Worm (Caenorhabditis elegans) whole organism, L4 larva: ENCODE data around the gene H03E18.1.

ENCODE experiments used
- T20F7.1 ChIP-seq: fragments of 200-800 bp; sonication (Bioruptor generic); optimal IDR thresholded peaks from 2 replicates; lab custom pipeline; 2018; ENCODE audit warnings: mild to moderate bottlenecking, missing genetic modification characterization, missing compliant biosample characterization
- Y5F2A.4 ChIP-seq: fragments of 200-800 bp; sonication (Bioruptor generic); optimal IDR thresholded peaks from 2 replicates; lab custom pipeline; 2018; ENCODE audit warnings: mild to moderate bottlenecking, missing genetic modification characterization, missing compliant biosample characterization
- Y75B8A.6 ChIP-seq: fragments of 200-800 bp; sonication (Bioruptor generic); IDR thresholded peaks from 2 replicates; pipeline ENCODE4 v1.3.6; 2022; ENCODE audit warnings: missing genetic modification reagents, missing genetic modification characterization, missing compliant biosample characterization
- ZK337.2 ChIP-seq: fragments of 200-800 bp; sonication (Bioruptor generic); IDR thresholded peaks from 2 replicates; pipeline ENCODE4 v1.3.6; 2022; ENCODE audit warnings: missing genetic modification reagents, missing genetic modification characterization, missing compliant biosample characterization
- aha-1 ChIP-seq: fragments of 150-350 bp; peaks from one replicate; lab custom pipeline; 2014; ENCODE audit warnings: missing biosample characterization, missing genetic modification characterization
- aly-2 ChIP-seq: sonication (generic microtip); optimal IDR thresholded peaks from 2 replicates; lab custom pipeline; 2018; ENCODE audit warnings: missing biosample characterization, missing genetic modification characterization
- cey-2 ChIP-seq: sonication (generic microtip); optimal IDR thresholded peaks from 3 replicates; lab custom pipeline; 2017; ENCODE audit warnings: missing genetic modification characterization, mild to moderate bottlenecking, missing compliant biosample characterization, antibody characterized with exemption, borderline replicate concordance; ENCODE audit not compliant: insufficient read depth
- daf-16 ChIP-seq, 3 experiments: sonication (generic microtip); optimal IDR thresholded peaks; 2 replicates each; lab custom pipeline; 2016 to 2017; ENCODE audit warnings: missing genetic modification characterization in 3 of 3, missing genetic modification reagents in 3 of 3, mild to moderate bottlenecking in 2 of 3, missing compliant biosample characterization in 2 of 3, missing biosample characterization in 1 of 3, moderate library complexity in 1 of 3
- daf-19 ChIP-seq: fragments of 200-800 bp; sonication (Bioruptor generic); conservative IDR thresholded peaks from 2 replicates; pipeline ENCODE4 v1.3.6; 2022; ENCODE audit warnings: missing genetic modification characterization, missing compliant biosample characterization
- daf-8 ChIP-seq: fragments of 200-800 bp; sonication (Bioruptor generic); IDR thresholded peaks from 2 replicates; pipeline ENCODE4 v1.3.6; 2022; ENCODE audit warnings: missing genetic modification characterization, missing compliant biosample characterization
- dmd-6 ChIP-seq: fragments of 200-800 bp; sonication (Bioruptor generic); IDR thresholded peaks from 2 replicates; pipeline ENCODE4 v1.3.6; 2022; ENCODE audit warnings: missing genetic modification reagents, missing genetic modification characterization, missing compliant biosample characterization
- dve-1 ChIP-seq: sonication (generic microtip); optimal IDR thresholded peaks from 2 replicates; lab custom pipeline; 2017; ENCODE audit warnings: antibody characterized with exemption, mild to moderate bottlenecking, missing genetic modification characterization, missing compliant biosample characterization; ENCODE audit not compliant: insufficient read depth
- egl-43 ChIP-seq: fragments of 200-800 bp; sonication (Bioruptor generic); IDR thresholded peaks from 2 replicates; pipeline ENCODE4 v1.3.6; 2022; ENCODE audit warnings: missing genetic modification reagents, missing genetic modification characterization, missing compliant biosample characterization
- fos-1 ChIP-seq: fragments of 150-350 bp; optimal IDR thresholded peaks from 2 replicates; lab custom pipeline; 2014; ENCODE audit warnings: missing biosample characterization, missing genetic modification characterization
- hif-1 ChIP-seq, 2 experiments: sonication (generic microtip); optimal IDR thresholded peaks; 2 replicates each; lab custom pipeline; 2016 to 2017; ENCODE audit warnings: missing compliant biosample characterization in 2 of 2, missing genetic modification characterization in 2 of 2, missing genetic modification reagents in 2 of 2, missing genotype in 2 of 2, mild to moderate bottlenecking in 1 of 2
- hlh-11 ChIP-seq: fragments of 200-800 bp; sonication (Bioruptor generic); optimal IDR thresholded peaks from 2 replicates; lab custom pipeline; 2018; ENCODE audit warnings: mild to moderate bottlenecking, missing genetic modification characterization, missing compliant biosample characterization
- hlh-30 ChIP-seq: sonication (generic microtip); optimal IDR thresholded peaks from 2 replicates; lab custom pipeline; 2017; ENCODE audit warnings: antibody characterized with exemption, mild to moderate bottlenecking, missing genetic modification characterization, missing compliant biosample characterization; ENCODE audit not compliant: insufficient read depth
- lin-1 ChIP-seq: fragments of 200-800 bp; sonication (Bioruptor generic); IDR thresholded peaks from 2 replicates; pipeline ENCODE4 v1.3.6; 2022; ENCODE audit warnings: missing genetic modification reagents, missing genetic modification characterization, missing compliant biosample characterization
- lin-39 ChIP-seq: fragments of 150-350 bp; optimal IDR thresholded peaks from 2 replicates; lab custom pipeline; 2014; ENCODE audit warnings: missing biosample characterization, missing genetic modification reagents, missing genetic modification characterization
- lsy-2 ChIP-seq, 2 experiments: fragments of 150-350 bp in 1 of 2; sonication (generic microtip) in 1 of 2; optimal IDR thresholded peaks; 2 replicates each; lab custom pipeline; 2014 to 2017; ENCODE audit warnings: missing biosample characterization in 2 of 2, missing genetic modification characterization in 2 of 2
- mdl-1 ChIP-seq, 2 experiments: fragments of 150-350 bp in 1 of 2; sonication (generic microtip) in 1 of 2; optimal IDR thresholded peaks; 2 replicates each; lab custom pipeline; 2014 to 2017; ENCODE audit warnings: missing biosample characterization in 2 of 2, missing genetic modification characterization in 2 of 2
- mdt-29 ChIP-seq: fragments of 200-800 bp; sonication (Bioruptor generic); IDR thresholded peaks from 2 replicates; pipeline ENCODE4 v1.3.6; 2022; ENCODE audit warnings: missing genetic modification reagents, missing genetic modification characterization, missing compliant biosample characterization
- mep-1 ChIP-seq: fragments of 150-350 bp; sonication (generic microtip); optimal IDR thresholded peaks from 3 replicates; lab custom pipeline; 2014; ENCODE audit warnings: missing biosample characterization, missing genetic modification characterization
- nhr-102 ChIP-seq: sonication (generic microtip); optimal IDR thresholded peaks from 2 replicates; lab custom pipeline; 2016; ENCODE audit warnings: mild to moderate bottlenecking, missing genetic modification characterization, moderate library complexity, missing compliant biosample characterization
- nhr-11 ChIP-seq: fragments of 150-350 bp; optimal IDR thresholded peaks from 2 replicates; lab custom pipeline; 2014; ENCODE audit warnings: missing biosample characterization, missing genetic modification characterization
- nhr-28 ChIP-seq: fragments of 150-350 bp; optimal IDR thresholded peaks from 2 replicates; lab custom pipeline; 2014; ENCODE audit warnings: missing biosample characterization, missing genetic modification characterization
- nhr-41 ChIP-seq: fragments of 200-800 bp; sonication (Bioruptor generic); IDR thresholded peaks from 2 replicates; pipeline ENCODE4 v1.3.6; 2022; ENCODE audit warnings: missing genetic modification reagents, missing genetic modification characterization, missing compliant biosample characterization
- nhr-48 ChIP-seq: sonication (generic microtip); optimal IDR thresholded peaks from 2 replicates; lab custom pipeline; 2016; ENCODE audit warnings: mild to moderate bottlenecking, missing genetic modification characterization, missing compliant biosample characterization
- nhr-6 ChIP-seq: fragments of 150-350 bp; optimal IDR thresholded peaks from 2 replicates; lab custom pipeline; 2014; ENCODE audit warnings: missing biosample characterization, missing genetic modification characterization
- nhr-77 ChIP-seq: fragments of 150-350 bp; optimal IDR thresholded peaks from 2 replicates; lab custom pipeline; 2014; ENCODE audit warnings: missing biosample characterization, missing genetic modification characterization
- pha-4 ChIP-seq, 2 experiments: fragments of 150-350 bp in 1 of 2; fragments of 200-800 bp in 1 of 2; sonication (Bioruptor generic) in 1 of 2; IDR thresholded peaks in 1 of 2; optimal IDR thresholded peaks in 1 of 2; 2 replicates each; pipeline versions ENCODE4 v1.3.6 to Lab custom; 2014 to 2022; ENCODE audit warnings: missing genetic modification characterization in 2 of 2, missing genetic modification reagents in 2 of 2, missing biosample characterization in 1 of 2, missing compliant biosample characterization in 1 of 2
- php-3 ChIP-seq: fragments of 200-800 bp; sonication (Bioruptor generic); IDR thresholded peaks from 2 replicates; pipeline ENCODE4 v1.3.6; 2022; ENCODE audit warnings: missing genetic modification reagents, missing genetic modification characterization, missing compliant biosample characterization
- pqm-1 ChIP-seq: sonication (generic microtip); optimal IDR thresholded peaks from 2 replicates; lab custom pipeline; 2017; ENCODE audit warnings: missing biosample characterization, missing genetic modification characterization
- saeg-2 ChIP-seq: fragments of 200-800 bp; sonication (Bioruptor generic); IDR thresholded peaks from 2 replicates; pipeline ENCODE4 v1.3.6; 2022; ENCODE audit warnings: missing genetic modification reagents, missing genetic modification characterization, missing compliant biosample characterization
- tra-1 ChIP-seq: fragments of 200-800 bp; sonication (Bioruptor generic); IDR thresholded peaks from 2 replicates; pipeline ENCODE4 v1.3.6; 2022; ENCODE audit warnings: missing genetic modification reagents, missing genetic modification characterization, missing compliant biosample characterization
- unc-130 ChIP-seq: sonication (generic microtip); optimal IDR thresholded peaks from 2 replicates; lab custom pipeline; 2016; ENCODE audit warnings: missing genetic modification reagents, missing genetic modification characterization, missing compliant biosample characterization
- unc-62 ChIP-seq, 3 experiments: fragments of 150-350 bp in 1 of 3; sonication (generic microtip); optimal IDR thresholded peaks in 2 of 3; peaks in 1 of 3; 1 replicate in 1 of 3; 2 replicates in 2 of 3; lab custom pipeline; 2014 to 2017; ENCODE audit warnings: missing biosample characterization in 3 of 3, missing genetic modification characterization in 3 of 3, missing genetic modification reagents in 3 of 3, missing genotype in 1 of 3
- vab-7 ChIP-seq: fragments of 200-800 bp; sonication (Bioruptor generic); IDR thresholded peaks from 2 replicates; pipeline ENCODE4 v1.3.6; 2022; ENCODE audit warnings: missing genetic modification reagents, missing genetic modification characterization, missing compliant biosample characterization
- ztf-11 ChIP-seq: fragments of 150-350 bp; optimal IDR thresholded peaks from 2 replicates; lab custom pipeline; 2014; ENCODE audit warnings: missing biosample characterization, missing genetic modification characterization
- ztf-7 ChIP-seq: fragments of 150-350 bp; optimal IDR thresholded peaks from 2 replicates; lab custom pipeline; 2014; ENCODE audit warnings: missing biosample characterization, missing genetic modification characterization

Gene H03E18.1

DNA sequence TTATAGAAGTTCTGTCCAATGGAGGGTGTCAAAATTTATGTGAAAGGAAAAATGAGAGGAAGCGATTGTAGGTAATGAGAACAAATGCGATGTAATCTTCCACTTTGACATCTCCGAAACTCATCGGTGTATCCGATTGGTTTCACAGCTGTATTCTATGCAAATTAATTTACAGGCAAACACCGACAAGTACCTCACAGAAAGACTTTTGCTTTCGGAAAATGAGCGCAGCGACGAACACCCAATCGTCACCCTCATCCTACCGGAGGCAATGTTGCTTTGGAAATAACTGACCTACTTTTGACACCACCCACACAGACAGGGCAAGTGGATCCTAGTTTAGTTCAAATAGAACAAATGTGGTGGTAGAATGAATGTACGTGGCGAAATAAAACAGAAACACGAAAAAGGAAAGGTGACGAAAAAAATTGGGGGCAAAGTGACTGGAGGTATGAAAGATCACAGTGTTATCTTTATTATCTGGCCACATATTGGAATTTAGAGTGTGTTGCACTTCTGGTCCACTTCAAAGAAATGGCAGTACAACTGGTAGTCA, 43.7 kb upstream of the H03E18.1 start:
- TF ChIP-seq Y5F2A.4 (GFP tag; lab: Kevin White, UChicago) = no peak
- no peak for TF ChIP-seq saeg-2
- TF ChIP-seq nhr-41 = no peak
- peak; percentile 94 for TF ChIP-seq aha-1 (tag; lab: Kevin White, UChicago)
- no peak for TF ChIP-seq vab-7
- no peak for TF ChIP-seq tra-1 (GFP tag; lab: Robert Waterston, UW)
- no peak for TF ChIP-seq ZK337.2 (GFP tag; lab: Robert Waterston, UW)
- TF ChIP-seq mdl-1 (tag; optimal IDR thresholded peaks at IDR 0.05; lab: Kevin White, UChicago) = no peak
- peak in 1 of 2 experiments; percentile 57 for TF ChIP-seq unc-62 (GFP tag; optimal IDR thresholded peaks at IDR 0.05 in 1 of 2; lab: Kevin White, UChicago)
- no peak for TF ChIP-seq unc-62 (tag; optimal IDR thresholded peaks at IDR 0.05; lab: Kevin White, UChicago)
- no peak for TF ChIP-seq unc-130 (GFP tag; lab: Kevin White, UChicago)

DNA sequence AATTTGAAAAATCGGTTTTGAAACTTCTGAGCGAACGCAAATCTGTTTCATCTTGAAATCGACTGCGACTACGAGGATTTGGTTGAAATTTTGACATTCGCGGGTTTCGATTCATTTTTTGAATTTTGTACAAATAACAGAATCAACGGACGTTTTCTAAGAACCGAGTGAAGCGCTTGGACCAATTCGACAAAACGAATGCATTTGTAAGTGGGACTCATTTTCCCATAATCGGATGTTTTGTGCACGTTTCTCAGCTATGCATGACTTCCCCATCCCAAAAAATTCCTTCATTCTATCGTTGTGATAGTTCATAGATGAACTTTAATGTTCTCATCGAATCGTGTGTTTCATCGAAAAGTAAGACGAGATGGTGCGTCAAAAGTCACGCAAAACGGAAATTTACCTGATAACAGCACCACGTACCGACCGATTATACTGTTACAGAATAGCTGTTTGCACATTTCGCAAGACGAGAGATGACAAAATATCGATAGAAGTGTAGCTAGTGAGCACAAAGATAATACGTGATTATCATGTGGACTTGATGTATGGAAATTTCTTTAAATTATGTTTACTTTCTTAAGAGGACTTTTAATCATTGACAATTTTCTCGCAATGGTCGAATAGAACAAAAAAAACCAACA, 37.4 kb upstream of the H03E18.1 start, which contains the start of gene mec-10:
TSS of gene mec-10 (minus strand) at position 189 of the 647 bp plus-strand sequence.
- TF ChIP-seq aha-1 (tag; lab: Kevin White, UChicago) (peak; percentile 96), nhr-48 (peak; percentile 14), nhr-102 (peak; percentile 34), php-3 (peak; percentile 50; the same call in 1 of the 2 replicates), dmd-6 (GFP tag; lab: Robert Waterston, UW) (peak; percentile 81), hlh-11 (tag; lab: Kevin White, UChicago) (peak; percentile 67), vab-7 (no peak), nhr-28 (tag; lab: Kevin White, UChicago) (peak; percentile 68), nhr-11 (tag; lab: Kevin White, UChicago) (no peak), unc-62 (GFP tag; optimal IDR thresholded peaks at IDR 0.05 in 1 of 2; lab: Kevin White, UChicago) (no peak), unc-62 (tag; optimal IDR thresholded peaks at IDR 0.05; lab: Kevin White, UChicago) (no peak), egl-43 (GFP tag; lab: Robert Waterston, UW) (no peak), daf-16 (GFP tag; optimal IDR thresholded peaks at IDR 0.05; lab: Kevin White, UChicago) (no peak), daf-16 (tag; optimal IDR thresholded peaks at IDR 0.05; lab: Kevin White, UChicago) (peak; percentile 75), dve-1 (tag; lab: Kevin White, UChicago) (peak; percentile 76), ztf-11 (no peak), hlh-30 (tag; lab: Kevin White, UChicago) (peak; percentile 47), cey-2 (tag; lab: Kevin White, UChicago) (no peak), nhr-6 (peak; percentile 13), hif-1 (tag; optimal IDR thresholded peaks at IDR 0.05; lab: Kevin White, UChicago) (peak in 1 of 2 experiments; percentile 84), fos-1 (tag; lab: Kevin White, UChicago) (no peak), pqm-1 (tag; lab: Kevin White, UChicago) (peak; percentile 92), nhr-77 (peak; percentile 28)
- TF ChIP-seq, all 104 proteins: peak for 14

DNA sequence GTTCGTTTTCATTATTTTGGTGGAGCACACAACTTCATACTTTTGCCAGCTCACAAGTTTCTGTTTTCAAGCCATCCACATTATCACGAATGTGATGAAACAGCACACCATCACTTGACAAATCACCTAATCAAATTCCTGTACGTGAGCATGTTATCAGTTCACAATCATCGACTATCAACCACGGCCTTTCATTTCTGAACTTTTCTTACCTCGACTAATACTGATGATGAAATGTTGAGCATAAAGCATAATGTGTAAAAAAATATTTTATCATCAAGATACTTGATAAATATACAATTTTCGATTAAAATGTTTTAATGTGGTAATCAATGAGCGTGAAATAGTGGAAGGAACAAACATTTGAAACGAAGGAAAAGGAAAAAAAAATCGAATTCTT, 34.2 kb upstream of the H03E18.1 start:
- 0 out of 2 replicates have a peak, but pooled peaks have one; percentile 38 for TF ChIP-seq mdt-29
- peak; percentile 97 for TF ChIP-seq dve-1 (tag; lab: Kevin White, UChicago)
- TF ChIP-seq hlh-11 (tag; lab: Kevin White, UChicago) = peak; percentile 89
- peak; percentile 90 for TF ChIP-seq aha-1 (tag; lab: Kevin White, UChicago)
- TF ChIP-seq daf-8 = no peak
- TF ChIP-seq aly-2 (tag; lab: Kevin White, UChicago) = no peak
- peak; percentile 98 for TF ChIP-seq pqm-1 (tag; lab: Kevin White, UChicago)
- TF ChIP-seq pha-4 (GFP tag; IDR thresholded peaks at IDR 0.05; lab: Robert Waterston, UW) = peak; percentile 55
- no peak for TF ChIP-seq pha-4 (tag; optimal IDR thresholded peaks at IDR 0.05; lab: Kevin White, UChicago)
- peak; percentile 61 for TF ChIP-seq hlh-30 (tag; lab: Kevin White, UChicago)
- peak; percentile 94 for TF ChIP-seq nhr-77
- TF ChIP-seq mep-1 (tag; lab: Kevin White, UChicago) = peak; percentile 79
- no peak for TF ChIP-seq Y75B8A.6
- TF ChIP-seq nhr-48 = peak; percentile 83
- peak; percentile 87 for TF ChIP-seq nhr-28 (tag; lab: Kevin White, UChicago)
- peak; percentile 67; the same call in 1 of the 2 replicates for TF ChIP-seq tra-1 (GFP tag; lab: Robert Waterston, UW)
- TF ChIP-seq lin-39 = no peak
- TF ChIP-seq ztf-7 = peak; percentile 76
- TF ChIP-seq dmd-6 (GFP tag; lab: Robert Waterston, UW) = peak; percentile 97
- TF ChIP-seq lin-1 (GFP tag; lab: Robert Waterston, UW) = peak; percentile 79; the same call in 1 of the 2 replicates
- peak; percentile 60 for TF ChIP-seq T20F7.1 (GFP tag; lab: Kevin White, UChicago)
- TF ChIP-seq nhr-102 = peak; percentile 85
- peak in 1 of 2 experiments; percentile 79 for TF ChIP-seq hif-1 (tag; optimal IDR thresholded peaks at IDR 0.05; lab: Kevin White, UChicago)
- peak in 1 of 2 experiments; percentile 45 for TF ChIP-seq lsy-2 (tag; optimal IDR thresholded peaks at IDR 0.05; lab: Kevin White, UChicago)
- TF ChIP-seq daf-19 (GFP tag; lab: Robert Waterston, UW) = no peak
- TF ChIP-seq nhr-6 = peak; percentile 67
- TF ChIP-seq nhr-41 = peak; percentile 47; the same call in 1 of the 2 replicates
- no peak for TF ChIP-seq Y5F2A.4 (GFP tag; lab: Kevin White, UChicago)
